Fruit fly (Drosophila melanogaster) whole organism, embryonic: Measurements from ENCODE around the gene goe.

Experiments used
- CG11085 ChIP-seq: fragments of 200-800 bp; sonication (Bioruptor generic); IDR thresholded peaks from 2 replicates; pipeline ENCODE4 v1.3.6; 2022; ENCODE audit warnings: missing biosample characterization, missing genetic modification characterization
- CG11398 ChIP-seq: fragments of 200-800 bp; sonication (Bioruptor generic); optimal IDR thresholded peaks from 2 replicates; lab custom pipeline; 2016; ENCODE audit warnings: missing biosample characterization, missing genetic modification characterization
- CG11723 ChIP-seq: fragments of 200-800 bp; sonication (Bioruptor generic); optimal IDR thresholded peaks from 2 replicates; lab custom pipeline; 2017; ENCODE audit warnings: missing biosample characterization, mild to moderate bottlenecking, missing genetic modification characterization
- CG12236 ChIP-seq: fragments of 200-800 bp; sonication (Bioruptor generic); optimal IDR thresholded peaks from 2 replicates; lab custom pipeline; 2016; ENCODE audit warnings: missing biosample characterization, missing genetic modification characterization
- CG12391 ChIP-seq: fragments of 200-800 bp; sonication (Bioruptor generic); optimal IDR thresholded peaks from 3 replicates; lab custom pipeline; 2018; ENCODE audit warnings: missing biosample characterization, mild to moderate bottlenecking, missing genetic modification characterization, moderate library complexity
- CG13287 ChIP-seq: fragments of 200-800 bp; sonication (Bioruptor generic); IDR thresholded peaks from 2 replicates; pipeline ENCODE4 v1.3.6; 2022; ENCODE audit warnings: missing biosample characterization, missing genetic modification characterization; ENCODE audit not compliant: partially characterized antibody
- CG13775 ChIP-seq: fragments of 200-800 bp; sonication (Bioruptor generic); optimal IDR thresholded peaks from 3 replicates; lab custom pipeline; 2017; ENCODE audit warnings: missing biosample characterization, mild to moderate bottlenecking, missing genetic modification characterization
- CG2199 ChIP-seq: fragments of 200-800 bp; sonication (Bioruptor generic); IDR thresholded peaks from 3 replicates; pipeline ENCODE4 v1.3.6; 2022; ENCODE audit warnings: missing biosample characterization, missing genetic modification characterization
- CG3065 ChIP-seq: fragments of 200-800 bp; sonication (Bioruptor generic); optimal IDR thresholded peaks from 2 replicates; lab custom pipeline; 2016; ENCODE audit warnings: missing biosample characterization, missing genetic modification characterization
- CG31365 ChIP-seq: fragments of 200-800 bp; sonication (Bioruptor generic); optimal IDR thresholded peaks from 2 replicates; lab custom pipeline; 2018; ENCODE audit warnings: missing biosample characterization, mild to moderate bottlenecking, missing genetic modification characterization
- CG4360 ChIP-seq: fragments of 200-800 bp; sonication (Bioruptor generic); IDR thresholded peaks from 2 replicates; pipeline ENCODE4 v1.3.6; 2022; ENCODE audit warnings: missing biosample characterization, missing genetic modification characterization
- CG4707 ChIP-seq: fragments of 200-800 bp; sonication (Bioruptor generic); optimal IDR thresholded peaks from 2 replicates; lab custom pipeline; 2018; ENCODE audit warnings: missing biosample characterization, mild to moderate bottlenecking, missing genetic modification characterization, moderate library complexity
- CG6683 ChIP-seq: fragments of 200-800 bp; sonication (Bioruptor generic); optimal IDR thresholded peaks from 2 replicates; lab custom pipeline; 2017; ENCODE audit warnings: missing biosample characterization, mild to moderate bottlenecking, missing genetic modification characterization, missing genetic modification reagents
- CG9215 ChIP-seq: fragments of 200-800 bp; sonication (Bioruptor generic); IDR thresholded peaks from 2 replicates; pipeline ENCODE4 v1.3.6; 2022; ENCODE audit warnings: missing biosample characterization, missing genetic modification characterization
- Deaf1 ChIP-seq: fragments of 200-800 bp; optimal IDR thresholded peaks from 3 replicates; lab custom pipeline; 2019; ENCODE audit warnings: missing biosample characterization, mild to moderate bottlenecking, missing genetic modification characterization, moderate library complexity
- Dip3 ChIP-seq: fragments of 200-800 bp; sonication (Bioruptor generic); optimal IDR thresholded peaks from 3 replicates; lab custom pipeline; 2016; ENCODE audit warnings: missing biosample characterization, missing genetic modification characterization
- ERR ChIP-seq: fragments of 200-800 bp; sonication (Bioruptor generic); optimal IDR thresholded peaks from 2 replicates; lab custom pipeline; 2016; ENCODE audit warnings: missing biosample characterization, missing genetic modification characterization
- Gug ChIP-seq: fragments of 200-800 bp; sonication (Bioruptor generic); IDR thresholded peaks from 4 replicates; pipeline ENCODE4 v1.3.6; 2022; ENCODE audit warnings: missing biosample characterization, missing genetic modification characterization
- HLH54F ChIP-seq: fragments of 200-800 bp; sonication (Bioruptor generic); optimal IDR thresholded peaks from 3 replicates; lab custom pipeline; 2016; ENCODE audit warnings: missing biosample characterization, missing genetic modification characterization
- Hey ChIP-seq: fragments of 200-800 bp; sonication (Bioruptor generic); optimal IDR thresholded peaks from 3 replicates; lab custom pipeline; 2018; ENCODE audit warnings: missing biosample characterization, mild to moderate bottlenecking, missing genetic modification characterization
- MTF-1 ChIP-seq: fragments of 200-800 bp; sonication (Bioruptor generic); optimal IDR thresholded peaks from 2 replicates; lab custom pipeline; 2018; ENCODE audit warnings: missing biosample characterization, mild to moderate bottlenecking, missing genetic modification characterization, borderline replicate concordance
- Mrtf ChIP-seq: fragments of 200-800 bp; sonication (Bioruptor generic); IDR thresholded peaks from 3 replicates; pipeline ENCODE4 v1.3.6; 2022; ENCODE audit warnings: missing biosample characterization, missing genetic modification characterization
- Myb ChIP-seq: fragments of 200-800 bp; sonication (Bioruptor generic); optimal IDR thresholded peaks from 2 replicates; lab custom pipeline; 2016; ENCODE audit warnings: missing biosample characterization, missing genetic modification characterization
- Neu2 ChIP-seq: fragments of 200-800 bp; sonication (Bioruptor generic); optimal IDR thresholded peaks from 3 replicates; lab custom pipeline; 2016; ENCODE audit warnings: missing biosample characterization, missing genetic modification characterization, borderline replicate concordance
- Nf-YB ChIP-seq: fragments of 200-800 bp; sonication (Bioruptor generic); optimal IDR thresholded peaks from 3 replicates; lab custom pipeline; 2019; ENCODE audit warnings: missing biosample characterization, mild to moderate bottlenecking, missing genetic modification characterization, moderate library complexity
- Stat92E ChIP-seq, 3 experiments: fragments of >200 bp in 2 of 3; fragments of 200-800 bp in 1 of 3; sonication (Bioruptor generic) in 1 of 3; optimal IDR thresholded peaks; 2 replicates each; lab custom pipeline; 2017 to 2019; ENCODE audit warnings: missing biosample characterization in 3 of 3, missing genetic modification characterization in 3 of 3, mild to moderate bottlenecking in 1 of 3, moderate library complexity in 1 of 3
- Vsx1 ChIP-seq: fragments of 200-800 bp; sonication (Bioruptor generic); optimal IDR thresholded peaks from 2 replicates; lab custom pipeline; 2017; ENCODE audit warnings: missing biosample characterization, mild to moderate bottlenecking, missing genetic modification characterization, missing genetic modification reagents
- ab ChIP-seq: fragments of 200-800 bp; sonication (Bioruptor generic); optimal IDR thresholded peaks from 2 replicates; lab custom pipeline; 2016; ENCODE audit warnings: missing biosample characterization, missing genetic modification characterization
- al ChIP-seq: fragments of 200-800 bp; sonication (Bioruptor generic); IDR thresholded peaks from 2 replicates; pipeline ENCODE4 v1.3.6; 2022; ENCODE audit warnings: missing biosample characterization, missing genetic modification characterization
- bcd ChIP-seq: fragments of 200-800 bp; sonication (Bioruptor generic); optimal IDR thresholded peaks from 2 replicates; lab custom pipeline; 2017; ENCODE audit warnings: missing biosample characterization, mild to moderate bottlenecking, missing genetic modification characterization
- ci ChIP-seq: fragments of 200-800 bp; sonication (Bioruptor generic); IDR thresholded peaks from 3 replicates; pipeline ENCODE4 v1.3.6; 2022; ENCODE audit warnings: missing biosample characterization, missing genetic modification characterization
- dati ChIP-seq: fragments of 200-800 bp; sonication (Bioruptor generic); IDR thresholded peaks from 2 replicates; pipeline ENCODE4 v1.3.6; 2022; ENCODE audit warnings: missing biosample characterization, missing genetic modification characterization
- dimm ChIP-seq: fragments of 200-800 bp; sonication (Bioruptor generic); IDR thresholded peaks from 2 replicates; pipeline ENCODE4 v1.3.6; 2022; ENCODE audit warnings: missing biosample characterization, missing genetic modification characterization
- ems ChIP-seq: fragments of 200-800 bp; sonication (Bioruptor generic); optimal IDR thresholded peaks from 3 replicates; lab custom pipeline; 2016; ENCODE audit warnings: missing biosample characterization, missing genetic modification characterization
- esg ChIP-seq: fragments of 200-800 bp; sonication (Bioruptor generic); conservative IDR thresholded peaks from 2 replicates; pipeline ENCODE4 v1.3.6; 2022; ENCODE audit warnings: missing biosample characterization, missing genetic modification characterization
- ewg ChIP-seq: fragments of 200-800 bp; sonication (Bioruptor generic); optimal IDR thresholded peaks from 3 replicates; lab custom pipeline; 2017; ENCODE audit warnings: mild to moderate bottlenecking, missing biosample characterization, missing genetic modification reagents, missing genetic modification characterization
- fd96Cb ChIP-seq: fragments of 200-800 bp; sonication (Bioruptor generic); optimal IDR thresholded peaks from 2 replicates; lab custom pipeline; 2018; ENCODE audit warnings: missing biosample characterization, mild to moderate bottlenecking, missing genetic modification characterization, moderate library complexity
- gcm2 ChIP-seq: fragments of 200-800 bp; sonication (Bioruptor generic); optimal IDR thresholded peaks from 2 replicates; lab custom pipeline; 2016; ENCODE audit warnings: missing biosample characterization, missing genetic modification characterization
- gfzf ChIP-seq: fragments of 200-800 bp; sonication (Bioruptor generic); optimal IDR thresholded peaks from 2 replicates; lab custom pipeline; 2016; ENCODE audit warnings: missing biosample characterization, mild to moderate bottlenecking, missing genetic modification characterization, moderate library complexity
- grau ChIP-seq: fragments of 200-800 bp; optimal IDR thresholded peaks from 3 replicates; lab custom pipeline; 2019; ENCODE audit warnings: missing biosample characterization, mild to moderate bottlenecking, missing genetic modification characterization, moderate library complexity
- jigr1 ChIP-seq: fragments of 200-800 bp; sonication (Bioruptor generic); IDR thresholded peaks from 3 replicates; pipeline ENCODE4 v1.3.6; 2022; ENCODE audit warnings: missing biosample characterization, missing genetic modification characterization
- oc ChIP-seq: fragments of 200-800 bp; sonication (Bioruptor generic); optimal IDR thresholded peaks from 2 replicates; lab custom pipeline; 2018; ENCODE audit warnings: missing biosample characterization, mild to moderate bottlenecking, missing genetic modification characterization, moderate library complexity
- odd ChIP-seq: fragments of 200-800 bp; sonication (Bioruptor generic); optimal IDR thresholded peaks from 2 replicates; lab custom pipeline; 2017; ENCODE audit warnings: missing biosample characterization, mild to moderate bottlenecking, missing genetic modification characterization
- otp ChIP-seq: fragments of 200-800 bp; sonication (Bioruptor generic); IDR thresholded peaks from 3 replicates; pipeline ENCODE4, ENCODE4 v1.3.6; 2022; ENCODE audit warnings: missing biosample characterization, missing genetic modification characterization
- pum ChIP-seq: fragments of 200-800 bp; sonication (Bioruptor generic); optimal IDR thresholded peaks from 2 replicates; lab custom pipeline; 2016; ENCODE audit warnings: missing biosample characterization, missing genetic modification characterization
- pzg ChIP-seq: fragments of 200-800 bp; sonication (Bioruptor generic); optimal IDR thresholded peaks from 3 replicates; lab custom pipeline; 2018; ENCODE audit warnings: missing biosample characterization, mild to moderate bottlenecking, missing genetic modification characterization, moderate library complexity
- row ChIP-seq: fragments of 200-800 bp; sonication (Bioruptor generic); IDR thresholded peaks from 3 replicates; pipeline ENCODE4 v1.3.6; 2022; ENCODE audit warnings: missing biosample characterization, missing genetic modification characterization
- run ChIP-seq: fragments of 200-800 bp; sonication (Bioruptor generic); optimal IDR thresholded peaks from 3 replicates; lab custom pipeline; 2018; ENCODE audit warnings: missing biosample characterization, mild to moderate bottlenecking, missing genetic modification characterization
- sens ChIP-seq: fragments of 200-800 bp; sonication (Bioruptor generic); peaks from one replicate; lab custom pipeline; 2016; ENCODE audit warnings: missing biosample characterization, missing genetic modification characterization
- usp ChIP-seq: fragments of >200 bp; optimal IDR thresholded peaks from 2 replicates; lab custom pipeline; 2017; ENCODE audit warnings: missing biosample characterization, missing genetic modification characterization
- vfl ChIP-seq: fragments of 200-800 bp; sonication (Bioruptor generic); optimal IDR thresholded peaks from 2 replicates; lab custom pipeline; 2016; ENCODE audit warnings: missing biosample characterization, missing genetic modification characterization
- vvl ChIP-seq: fragments of 200-800 bp; sonication (Bioruptor generic); IDR thresholded peaks from 2 replicates; pipeline ENCODE4 v1.3.6; 2022; ENCODE audit warnings: missing biosample characterization, missing genetic modification characterization

Gene goe

DNA sequence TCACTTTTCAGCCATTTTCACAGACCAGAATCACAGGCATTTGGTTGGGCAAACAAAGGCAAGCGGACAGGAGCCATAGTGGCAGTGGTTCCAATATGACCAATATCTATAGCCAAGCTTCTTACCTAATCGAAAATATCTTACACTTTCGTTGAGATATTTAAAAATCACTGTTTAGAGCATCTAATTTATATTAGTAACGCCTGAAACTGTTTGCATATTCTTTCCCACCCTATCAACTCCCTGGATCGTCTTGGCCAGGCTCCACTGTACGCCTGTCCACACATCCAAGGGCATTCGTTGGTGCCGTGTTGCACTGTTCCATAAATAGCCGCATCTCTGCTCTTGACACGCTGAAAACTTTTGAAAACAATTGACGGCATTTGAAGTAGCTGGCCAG is 61.2 kb downstream of the goe start (continued):
- TF ChIP-seq CG13287 (no peak), ewg (GFP tag; lab: Kevin White, UChicago) (no peak), Gug (GFP tag; lab: Robert Waterston, UW) (peak; percentile 52; the same call in 2 of the 4 replicates), ab (no peak), al (GFP tag; lab: Robert Waterston, UW) (no peak), CG31365 (tag; lab: Kevin White, UChicago) (no peak), row (GFP tag; lab: Robert Waterston, UW) (peak; percentile 55), gfzf (no peak), gcm2 (GFP tag; lab: Kevin White, UChicago) (no peak), CG9215 (no peak), dati (no peak), bcd (no peak), CG2199 (no peak), oc (tag; lab: Kevin White, UChicago) (no peak), esg (GFP tag; lab: Robert Waterston, UW) (0 out of 2 replicates have a peak, but pooled peaks have one; percentile 9), CG12391 (tag; lab: Kevin White, UChicago) (no peak), CG4360 (GFP tag; lab: Robert Waterston, UW) (no peak), grau (peak; percentile 85), run (no peak), MTF-1 (GFP tag; lab: Kevin White, UChicago) (no peak), dimm (no peak), ci (GFP tag; lab: Robert Waterston, UW) (peak; percentile 57; the same call in 1 of the 3 replicates), CG4707 (GFP tag; lab: Kevin White, UChicago) (no peak), ems (GFP tag; lab: Kevin White, UChicago) (no peak), CG6683 (no peak), Myb (GFP tag; lab: Kevin White, UChicago) (no peak), Hey (tag; lab: Kevin White, UChicago) (no peak), usp (GFP tag; lab: Kevin White, UChicago) (no peak), Vsx1 (GFP tag; lab: Kevin White, UChicago) (no peak), vvl (peak; percentile 40; the same call in 1 of the 2 replicates), pum (GFP tag; lab: Kevin White, UChicago) (no peak), odd (no peak), vfl (GFP tag; lab: Kevin White, UChicago) (no peak), ERR (GFP tag; lab: Kevin White, UChicago) (no peak), Mrtf (no peak), CG11085 (GFP tag; lab: Robert Waterston, UW) (no peak), Deaf1 (tag; lab: Kevin White, UChicago) (no peak), pzg (GFP tag; lab: Kevin White, UChicago) (no peak), CG11398 (GFP tag; lab: Kevin White, UChicago) (no peak), fd96Cb (tag; lab: Kevin White, UChicago) (no peak), jigr1 (GFP tag; lab: Robert Waterston, UW) (no peak), CG13775 (no peak), CG3065 (no peak), sens (peak; percentile 89), otp (GFP tag; lab: Robert Waterston, UW) (0 out of 3 replicates have a peak, but pooled peaks have one; percentile 40), CG11723 (GFP tag; lab: Kevin White, UChicago) (no peak), HLH54F (GFP tag; lab: Kevin White, UChicago) (no peak), Nf-YB (no peak), Neu2 (GFP tag; lab: Kevin White, UChicago) (no peak), Dip3 (GFP tag; lab: Kevin White, UChicago) (no peak), CG12236 (GFP tag; lab: Kevin White, UChicago) (no peak), Stat92E (GFP tag; optimal IDR thresholded peaks at IDR 0.05; lab: Kevin White, UChicago) (no peak)
